Worm (Caenorhabditis elegans) whole organism, L4/young adult: ENCODE measurements around the gene F53H4.4.

Experiments
- W03F9.2 ChIP-seq: fragments of 150-350 bp; optimal IDR thresholded peaks from 2 replicates; lab custom pipeline; 2014; ENCODE audit warnings: missing biosample characterization, missing genetic modification characterization
- dao-5 ChIP-seq: sonication (generic microtip); optimal IDR thresholded peaks from 2 replicates; lab custom pipeline; 2016; ENCODE audit warnings: missing genotype, missing genetic modification characterization, moderate library complexity, missing compliant biosample characterization
- him-1 ChIP-seq: sonication (generic microtip); optimal IDR thresholded peaks from 2 replicates; lab custom pipeline; 2016; ENCODE audit warnings: missing genotype, missing genetic modification reagents, missing genetic modification characterization, missing compliant biosample characterization

DNA sequence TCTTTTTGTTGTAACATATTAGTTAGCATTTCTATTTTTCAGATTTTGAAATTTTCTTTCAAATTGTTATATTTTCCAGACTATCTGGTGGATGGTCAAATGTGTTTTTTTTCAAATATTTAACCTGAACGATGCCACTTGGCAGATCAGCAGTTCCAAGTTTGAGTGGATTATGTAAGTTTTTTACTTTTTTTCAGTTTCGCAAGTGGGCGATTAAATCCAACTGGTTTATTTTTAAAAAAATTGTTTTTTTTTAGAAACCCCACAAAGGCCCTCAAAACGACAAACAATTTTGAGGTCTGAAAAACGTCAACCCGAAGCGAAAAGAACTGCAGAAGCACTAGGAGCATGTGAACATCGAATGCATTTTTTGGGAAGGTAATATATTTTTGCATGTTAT lies 39.3 kb upstream of the F53H4.4 start, which contains the start of gene Y7A5A.9:
- TF ChIP-seq dao-5 (tag; lab: Kevin White, UChicago) (no peak), him-1 (tag; lab: Kevin White, UChicago) (no peak), W03F9.2 (tag; lab: Kevin White, UChicago) (no peak)
